Worm (Caenorhabditis elegans) whole organism, L4/young adult: ENCODE measurements around the gene sipa-1.

Experiments
- W03F9.2 ChIP-seq: fragments of 150-350 bp; optimal IDR thresholded peaks from 2 replicates; lab custom pipeline; 2014; ENCODE audit warnings: missing biosample characterization, missing genetic modification characterization
- dao-5 ChIP-seq: sonication (generic microtip); optimal IDR thresholded peaks from 2 replicates; lab custom pipeline; 2016; ENCODE audit warnings: missing genotype, missing genetic modification characterization, moderate library complexity, missing compliant biosample characterization
- him-1 ChIP-seq: sonication (generic microtip); optimal IDR thresholded peaks from 2 replicates; lab custom pipeline; 2016; ENCODE audit warnings: missing genotype, missing genetic modification reagents, missing genetic modification characterization, missing compliant biosample characterization

sipa-1 gene

ce11 chrV:11660566-11660965 lies 23.5 kb upstream of the sipa-1 start:
- no peak for TF ChIP-seq W03F9.2
- TF ChIP-seq dao-5 (tag; lab: Kevin White, UChicago), result no peak
- no peak for TF ChIP-seq him-1

- no peak for TF ChIP-seq him-1
- no peak for TF ChIP-seq W03F9.2
- no peak for TF ChIP-seq dao-5 (tag; lab: Kevin White, UChicago)
Measured at ce11 chrV:11656469-11656868, 19.4 kb upstream of the sipa-1 start.

- TF ChIP-seq him-1 (no peak), dao-5 (tag; lab: Kevin White, UChicago) (no peak), W03F9.2 (no peak)
Measured at ce11 chrV:11653095-11653494, 16.0 kb upstream of the sipa-1 start.

ce11 chrV:11650720-11651119 lies 13.6 kb upstream of the sipa-1 start, which contains the start of gene zip-10:
TSS of gene zip-10 (minus strand) at chrV:11650762.
- TF ChIP-seq dao-5 (tag; lab: Kevin White, UChicago), result no peak
- TF ChIP-seq W03F9.2, result no peak
- TF ChIP-seq him-1, result no peak

- no peak for TF ChIP-seq him-1
- TF ChIP-seq dao-5 (tag; lab: Kevin White, UChicago), result no peak
- TF ChIP-seq W03F9.2, result no peak
Measured at ce11 chrV:11649254-11649653, 12.2 kb upstream of the sipa-1 start.

ce11 chrV:11648435-11648834 lies 11.3 kb upstream of the sipa-1 start:
- no peak for TF ChIP-seq him-1
- no peak for TF ChIP-seq W03F9.2
- TF ChIP-seq dao-5 (tag; lab: Kevin White, UChicago), result no peak

ce11 chrV:11647821-11648220 lies 10.7 kb upstream of the sipa-1 start:
- TF ChIP-seq dao-5 (tag; lab: Kevin White, UChicago), result no peak
- TF ChIP-seq him-1, result no peak
- TF ChIP-seq W03F9.2, result no peak

ce11 chrV:11645244-11645643 lies 8.2 kb upstream of the sipa-1 start, which contains the start of gene skp-1:
TSS of gene skp-1 (plus strand) at chrV:11645481.
- TF ChIP-seq W03F9.2, result no peak
- no peak for TF ChIP-seq dao-5 (tag; lab: Kevin White, UChicago)
- TF ChIP-seq him-1, result no peak

ce11 chrV:11644166-11644565 lies 7.1 kb upstream of the sipa-1 start, which contains the start of gene bir-1:
TSS of gene bir-1 (plus strand) at chrV:11644477.
- TF ChIP-seq him-1 (peak; percentile 44), dao-5 (tag; lab: Kevin White, UChicago) (no peak), W03F9.2 (peak; percentile 34)

- TF ChIP-seq him-1 (peak; percentile 72), W03F9.2 (no peak)
Measured at ce11 chrV:11641298-11641787, 4.3 kb upstream of the sipa-1 start.

- TF ChIP-seq him-1 (no peak), W03F9.2 (no peak), dao-5 (tag; lab: Kevin White, UChicago) (no peak)
Measured at ce11 chrV:11638634-11639117, 1.6 kb upstream of the sipa-1 start.

- no peak for TF ChIP-seq him-1
- TF ChIP-seq W03F9.2, result no peak
- TF ChIP-seq dao-5 (tag; lab: Kevin White, UChicago), result no peak
Measured at ce11 chrV:11635587-11635986, 1.5 kb downstream of the sipa-1 start.

ce11 chrV:11631128-11631527 lies 6.0 kb downstream of the sipa-1 start:
- TF ChIP-seq him-1 (no peak), W03F9.2 (no peak), dao-5 (tag; lab: Kevin White, UChicago) (no peak)

- TF ChIP-seq W03F9.2 (no peak), him-1 (no peak), dao-5 (tag; lab: Kevin White, UChicago) (no peak)
Measured at ce11 chrV:11629222-11630026, 7.7 kb downstream of the sipa-1 start, which contains the start of gene F35B12.10. TSS of gene F35B12.10 (minus strand) at chrV:11629272.

- TF ChIP-seq W03F9.2, result no peak
- no peak for TF ChIP-seq him-1
- no peak for TF ChIP-seq dao-5 (tag; lab: Kevin White, UChicago)
Measured at ce11 chrV:11627837-11628236, 9.3 kb downstream of the sipa-1 start.
